Fruit fly (Drosophila melanogaster) whole organism, embryonic: ENCODE measurements around the gene CG4025.
A peak's percentile ranks its signal among the peaks of the same experiment; 100 is the strongest.

Source experiments
- Blimp-1 ChIP-seq: fragments of 200-800 bp; sonication (Bioruptor generic); optimal IDR thresholded peaks from 3 replicates; lab custom pipeline; 2018; ENCODE audit warnings: missing biosample characterization, missing genetic modification characterization, mild to moderate bottlenecking, moderate library complexity, missing genetic modification reagents
- C15 ChIP-seq: fragments of 200-800 bp; sonication (Bioruptor generic); IDR thresholded peaks from 3 replicates; pipeline ENCODE4 v1.3.6; 2022; ENCODE audit warnings: missing biosample characterization, missing genetic modification characterization
- CG10267 ChIP-seq: fragments of 200-800 bp; sonication (Bioruptor generic); optimal IDR thresholded peaks from 2 replicates; lab custom pipeline; 2018; ENCODE audit warnings: missing biosample characterization, mild to moderate bottlenecking, missing genetic modification characterization, moderate library complexity
- CG10321 ChIP-seq: fragments of 200-800 bp; sonication (Bioruptor generic); IDR thresholded peaks from 2 replicates; pipeline ENCODE4 v1.3.6; 2022; ENCODE audit warnings: missing biosample characterization, missing genetic modification characterization
- CG10565 ChIP-seq: fragments of 200-800 bp; sonication (Bioruptor generic); optimal IDR thresholded peaks from 3 replicates; lab custom pipeline; 2016; ENCODE audit warnings: missing biosample characterization, mild to moderate bottlenecking, missing genetic modification characterization
- CG12391 ChIP-seq: fragments of 200-800 bp; sonication (Bioruptor generic); optimal IDR thresholded peaks from 3 replicates; lab custom pipeline; 2018; ENCODE audit warnings: missing biosample characterization, mild to moderate bottlenecking, missing genetic modification characterization, moderate library complexity
- CG14667 ChIP-seq: fragments of 200-800 bp; sonication (Bioruptor generic); IDR thresholded peaks from 2 replicates; pipeline ENCODE4 v1.3.6; 2022; ENCODE audit warnings: missing biosample characterization, missing genetic modification characterization
- CG14710 ChIP-seq: fragments of 200-800 bp; sonication (Bioruptor generic); optimal IDR thresholded peaks from 3 replicates; lab custom pipeline; 2019; ENCODE audit warnings: missing biosample characterization, mild to moderate bottlenecking, missing genetic modification characterization, moderate library complexity
- CG14860 ChIP-seq: fragments of 200-800 bp; sonication (Bioruptor generic); IDR thresholded peaks from 3 replicates; pipeline ENCODE4 v1.3.6; 2022; ENCODE audit warnings: missing biosample characterization, missing genetic modification characterization; ENCODE audit not compliant: partially characterized antibody
- CG15514 ChIP-seq: fragments of 200-800 bp; sonication (Bioruptor generic); optimal IDR thresholded peaks from 3 replicates; lab custom pipeline; 2017; ENCODE audit warnings: missing biosample characterization, missing genetic modification characterization, mild to moderate bottlenecking, moderate library complexity, missing genetic modification reagents
- CG15696 ChIP-seq: fragments of 200-800 bp; sonication (Bioruptor generic); optimal IDR thresholded peaks from 2 replicates; lab custom pipeline; 2019; ENCODE audit warnings: missing biosample characterization, mild to moderate bottlenecking, missing genetic modification characterization, moderate library complexity
- CG17328 ChIP-seq: fragments of 200-800 bp; sonication (Bioruptor generic); IDR thresholded peaks from 2 replicates; pipeline ENCODE4 v1.3.6; 2022; ENCODE audit warnings: missing biosample characterization, missing genetic modification characterization
- CG34224 ChIP-seq: fragments of 200-800 bp; sonication (Bioruptor generic); IDR thresholded peaks from 3 replicates; pipeline ENCODE4 v1.3.6; 2022; ENCODE audit warnings: missing biosample characterization, missing genetic modification characterization; ENCODE audit not compliant: partially characterized antibody
- CG42726 ChIP-seq: fragments of 200-800 bp; sonication (Bioruptor generic); IDR thresholded peaks from 2 replicates; pipeline ENCODE4 v1.3.6; 2022; ENCODE audit warnings: missing biosample characterization, missing genetic modification characterization; ENCODE audit not compliant: partially characterized antibody
- CG7745 ChIP-seq: fragments of 200-800 bp; sonication (Bioruptor generic); optimal IDR thresholded peaks from 2 replicates; lab custom pipeline; 2018; ENCODE audit warnings: missing biosample characterization, mild to moderate bottlenecking, missing genetic modification characterization, moderate library complexity
- CG9727 ChIP-seq: fragments of 200-800 bp; sonication (Bioruptor generic); optimal IDR thresholded peaks from 3 replicates; lab custom pipeline; 2017; ENCODE audit warnings: missing biosample characterization, mild to moderate bottlenecking, missing genetic modification characterization
- Dbx ChIP-seq: fragments of 200-800 bp; sonication (Bioruptor generic); IDR thresholded peaks from 3 replicates; pipeline ENCODE4 v1.3.6; 2022; ENCODE audit warnings: missing biosample characterization, missing genetic modification characterization
- Dll ChIP-seq: fragments of 200-800 bp; sonication (Bioruptor generic); IDR thresholded peaks from 4 replicates; pipeline ENCODE4 v1.3.6; 2022; ENCODE audit warnings: missing biosample characterization, missing genetic modification characterization; ENCODE audit not compliant: partially characterized antibody
- Doc3 ChIP-seq: fragments of 200-800 bp; sonication (Bioruptor generic); IDR thresholded peaks from 3 replicates; pipeline ENCODE4 v1.3.6; 2022; ENCODE audit warnings: missing biosample characterization, missing genetic modification characterization; ENCODE audit not compliant: partially characterized antibody
- E2f2 ChIP-seq: fragments of 200-800 bp; sonication (Bioruptor generic); IDR thresholded peaks from 2 replicates; pipeline ENCODE4 v1.3.6; 2022; ENCODE audit warnings: missing biosample characterization, missing genetic modification characterization
- H2.0 ChIP-seq: fragments of 200-800 bp; sonication (Bioruptor generic); IDR thresholded peaks from 2 replicates; pipeline ENCODE4 v1.3.6; 2022; ENCODE audit warnings: missing biosample characterization, missing genetic modification characterization
- HLHmδ ChIP-seq: fragments of 200-800 bp; sonication (Bioruptor generic); optimal IDR thresholded peaks from 2 replicates; lab custom pipeline; 2018; ENCODE audit warnings: missing biosample characterization, mild to moderate bottlenecking, missing genetic modification characterization, moderate library complexity
- HmgZ ChIP-seq: fragments of 200-800 bp; sonication (Bioruptor generic); optimal IDR thresholded peaks from 2 replicates; lab custom pipeline; 2018; ENCODE audit warnings: missing biosample characterization, mild to moderate bottlenecking, missing genetic modification characterization
- Lim3 ChIP-seq: fragments of 200-800 bp; sonication (Bioruptor generic); IDR thresholded peaks from 2 replicates; pipeline ENCODE4 v1.3.6; 2022; ENCODE audit warnings: missing biosample characterization, missing genetic modification characterization
- MESR4 ChIP-seq: fragments of 200-800 bp; sonication (Bioruptor generic); optimal IDR thresholded peaks from 2 replicates; lab custom pipeline; 2018; ENCODE audit warnings: missing biosample characterization, mild to moderate bottlenecking, missing genetic modification characterization, moderate library complexity
- Max ChIP-seq: fragments of 200-800 bp; sonication (Bioruptor generic); optimal IDR thresholded peaks from 2 replicates; lab custom pipeline; 2016; ENCODE audit warnings: missing biosample characterization, mild to moderate bottlenecking, missing genetic modification characterization
- Nf-YB ChIP-seq: fragments of 200-800 bp; sonication (Bioruptor generic); optimal IDR thresholded peaks from 3 replicates; lab custom pipeline; 2019; ENCODE audit warnings: missing biosample characterization, mild to moderate bottlenecking, missing genetic modification characterization, moderate library complexity
- Opbp ChIP-seq: fragments of 200-800 bp; sonication (Bioruptor generic); IDR thresholded peaks from 3 replicates; pipeline ENCODE4 v1.3.6; 2022; ENCODE audit warnings: missing biosample characterization, missing genetic modification characterization; ENCODE audit not compliant: partially characterized antibody
- Sin3A ChIP-seq: fragments of >200 bp; optimal IDR thresholded peaks from 2 replicates; lab custom pipeline; 2018
- Sry-δ ChIP-seq: fragments of 200-800 bp; sonication (Bioruptor generic); optimal IDR thresholded peaks from 2 replicates; lab custom pipeline; 2016; ENCODE audit warnings: missing biosample characterization, missing genetic modification characterization
- amos ChIP-seq: fragments of 200-800 bp; sonication (Bioruptor generic); IDR thresholded peaks from 2 replicates; pipeline ENCODE4 v1.3.6; 2022; ENCODE audit warnings: missing biosample characterization, missing genetic modification characterization; ENCODE audit not compliant: partially characterized antibody
- bbx ChIP-seq: fragments of 200-800 bp; sonication (Bioruptor generic); IDR thresholded peaks from 2 replicates; pipeline ENCODE4 v1.3.6; 2022; ENCODE audit warnings: missing biosample characterization, missing genetic modification characterization; ENCODE audit not compliant: partially characterized antibody
- ci ChIP-seq: fragments of 200-800 bp; sonication (Bioruptor generic); IDR thresholded peaks from 3 replicates; pipeline ENCODE4 v1.3.6; 2022; ENCODE audit warnings: missing biosample characterization, missing genetic modification characterization
- crc ChIP-seq: fragments of 200-800 bp; sonication (Bioruptor generic); optimal IDR thresholded peaks from 2 replicates; lab custom pipeline; 2016; ENCODE audit warnings: missing biosample characterization, missing genetic modification characterization
- dmrt99B ChIP-seq: fragments of 200-800 bp; sonication (Bioruptor generic); optimal IDR thresholded peaks from 2 replicates; lab custom pipeline; 2018; ENCODE audit warnings: missing biosample characterization, mild to moderate bottlenecking, missing genetic modification characterization, moderate library complexity
- gce ChIP-seq: fragments of 200-800 bp; sonication (Bioruptor generic); IDR thresholded peaks from 3 replicates; pipeline ENCODE4 v1.3.6; 2022; ENCODE audit warnings: missing biosample characterization, missing genetic modification characterization
- gfzf ChIP-seq: fragments of 200-800 bp; sonication (Bioruptor generic); optimal IDR thresholded peaks from 2 replicates; lab custom pipeline; 2016; ENCODE audit warnings: missing biosample characterization, mild to moderate bottlenecking, missing genetic modification characterization, moderate library complexity
- hb ChIP-seq: fragments of 200-800 bp; sonication (Bioruptor generic); IDR thresholded peaks from 3 replicates; pipeline ENCODE4 v1.3.6; 2022; ENCODE audit warnings: missing biosample characterization, missing genetic modification characterization; ENCODE audit not compliant: partially characterized antibody
- inv ChIP-seq: fragments of 200-800 bp; sonication (Bioruptor generic); IDR thresholded peaks from 2 replicates; pipeline ENCODE4 v1.3.6; 2022; ENCODE audit warnings: missing biosample characterization, missing genetic modification characterization; ENCODE audit not compliant: partially characterized antibody
- klu ChIP-seq: fragments of 200-800 bp; sonication (Bioruptor generic); IDR thresholded peaks from 2 replicates; pipeline ENCODE4 v1.3.6; 2022; ENCODE audit warnings: missing biosample characterization, missing genetic modification characterization
- nmo ChIP-seq: fragments of 200-800 bp; sonication (Bioruptor generic); optimal IDR thresholded peaks from 2 replicates; lab custom pipeline; 2018; ENCODE audit warnings: missing biosample characterization, mild to moderate bottlenecking, missing genetic modification characterization, moderate library complexity
- sd ChIP-seq: fragments of 200-800 bp; sonication (Bioruptor generic); optimal IDR thresholded peaks from 3 replicates; lab custom pipeline; 2018; ENCODE audit warnings: missing biosample characterization, mild to moderate bottlenecking, missing genetic modification characterization, moderate library complexity
- sima ChIP-seq: fragments of 200-800 bp; sonication (Bioruptor generic); optimal IDR thresholded peaks from 2 replicates; lab custom pipeline; 2016; ENCODE audit warnings: missing biosample characterization, missing genetic modification characterization
- sna ChIP-seq: fragments of 200-800 bp; sonication (Bioruptor generic); IDR thresholded peaks from 2 replicates; pipeline ENCODE4 v1.3.6; 2022; ENCODE audit warnings: missing biosample characterization, missing genetic modification characterization; ENCODE audit not compliant: partially characterized antibody
- stwl ChIP-seq: fragments of 200-800 bp; sonication (Bioruptor generic); optimal IDR thresholded peaks from 3 replicates; lab custom pipeline; 2018; ENCODE audit warnings: missing biosample characterization, mild to moderate bottlenecking, missing genetic modification characterization, moderate library complexity
- tna ChIP-seq: fragments of 200-800 bp; sonication (Bioruptor generic); IDR thresholded peaks from 2 replicates; pipeline ENCODE4 v1.3.6; 2022; ENCODE audit warnings: missing biosample characterization, missing genetic modification characterization; ENCODE audit not compliant: partially characterized antibody
- unc-4 ChIP-seq: fragments of 200-800 bp; sonication (Bioruptor generic); IDR thresholded peaks from 2 replicates; pipeline ENCODE4 v1.3.6; 2022; ENCODE audit warnings: missing biosample characterization, missing genetic modification characterization; ENCODE audit not compliant: partially characterized antibody
- vnd ChIP-seq: fragments of 200-800 bp; sonication (Bioruptor generic); IDR thresholded peaks from 3 replicates; pipeline ENCODE4 v1.3.6; 2022; ENCODE audit warnings: missing biosample characterization, missing genetic modification characterization; ENCODE audit not compliant: partially characterized antibody
- zen2 ChIP-seq: fragments of 200-800 bp; sonication (Bioruptor generic); IDR thresholded peaks from 3 replicates; pipeline ENCODE4 v1.3.6; 2022; ENCODE audit warnings: missing biosample characterization, missing genetic modification characterization; ENCODE audit not compliant: partially characterized antibody

CG4025 gene

DNA sequence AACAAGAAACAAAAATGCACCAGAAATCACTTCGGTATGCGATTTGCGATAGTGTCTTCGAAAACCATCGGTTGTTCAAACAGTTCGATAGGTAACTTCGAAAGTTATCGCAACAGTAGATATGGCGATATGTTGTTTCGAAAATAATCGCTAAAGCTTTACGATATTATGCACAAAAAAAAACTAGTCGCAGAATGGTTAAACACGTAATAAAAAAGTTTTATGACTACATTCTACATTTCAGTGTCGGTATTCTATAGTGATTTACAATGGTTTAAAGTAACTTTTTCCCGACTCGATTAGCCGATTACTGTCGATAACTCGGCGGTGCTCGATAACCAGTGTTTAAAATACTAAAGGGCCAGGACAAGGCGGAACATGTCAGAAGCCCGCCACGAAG is 11.7 kb upstream of the CG4025 start, which contains the start of gene CG4281:
TSS of gene CG4281 (minus strand) at position 70 of the 400 bp plus-strand sequence.
- peak; percentile 92 for TF ChIP-seq tna (GFP tag; lab: Robert Waterston, UW)
- no peak for TF ChIP-seq dmrt99B (tag; lab: Kevin White, UChicago)
- TF ChIP-seq CG10267: peak; percentile 80
- peak; percentile 11 for TF ChIP-seq CG9727 (GFP tag; lab: Kevin White, UChicago)
- TF ChIP-seq unc-4 (GFP tag; lab: Robert Waterston, UW): peak; percentile 97
- TF ChIP-seq gce: no peak
- TF ChIP-seq Blimp-1 (GFP tag; lab: Kevin White, UChicago): no peak
- no peak for TF ChIP-seq HLHmδ (GFP tag; lab: Kevin White, UChicago)
- no peak for TF ChIP-seq MESR4 (GFP tag; lab: Kevin White, UChicago)
- peak; percentile 82 for TF ChIP-seq E2f2
- peak; percentile 24 for TF ChIP-seq gfzf (GFP tag; lab: Kevin White, UChicago)
- TF ChIP-seq Sry-δ (GFP tag; lab: Kevin White, UChicago): peak; percentile 82
- peak; percentile 91 for TF ChIP-seq vnd (GFP tag; lab: Robert Waterston, UW)
- TF ChIP-seq ci (GFP tag; lab: Robert Waterston, UW): no peak
- TF ChIP-seq CG14710 (tag; lab: Kevin White, UChicago): peak; percentile 47
- peak; percentile 33 for TF ChIP-seq CG12391 (tag; lab: Kevin White, UChicago)
- TF ChIP-seq CG34224 (GFP tag; lab: Robert Waterston, UW): peak; percentile 99
- peak; percentile 4 for TF ChIP-seq Max (GFP tag; lab: Kevin White, UChicago)
- TF ChIP-seq CG17328 (GFP tag; lab: Robert Waterston, UW): no peak
- TF ChIP-seq stwl (tag; lab: Kevin White, UChicago): peak; percentile 56
- TF ChIP-seq C15: no peak
- no peak for TF ChIP-seq CG10321
- no peak for TF ChIP-seq Lim3 (GFP tag; lab: Robert Waterston, UW)
- peak; percentile 90 for TF ChIP-seq amos (GFP tag; lab: Robert Waterston, UW)
- peak; percentile 9 for TF ChIP-seq nmo (GFP tag; lab: Kevin White, UChicago)
- peak; percentile 85 for TF ChIP-seq Opbp (GFP tag; lab: Robert Waterston, UW)
- TF ChIP-seq crc (GFP tag; lab: Kevin White, UChicago): no peak
- TF ChIP-seq sima: no peak
- peak; percentile 63 for TF ChIP-seq CG15514 (GFP tag; lab: Kevin White, UChicago)
- no peak for TF ChIP-seq CG7745 (tag; lab: Kevin White, UChicago)
- TF ChIP-seq Dbx (GFP tag; lab: Robert Waterston, UW): no peak
- TF ChIP-seq CG14860 (GFP tag; lab: Robert Waterston, UW): peak; percentile 96
- peak; percentile 80 for TF ChIP-seq sd (tag; lab: Kevin White, UChicago)
- no peak for TF ChIP-seq CG15696 (tag; lab: Kevin White, UChicago)
- TF ChIP-seq Nf-YB (GFP tag; lab: Kevin White, UChicago): no peak
- TF ChIP-seq H2.0 (GFP tag; lab: Robert Waterston, UW): no peak
- TF ChIP-seq HmgZ (tag; lab: Kevin White, UChicago): peak; percentile 44
- TF ChIP-seq klu (GFP tag; lab: Robert Waterston, UW): no peak
- peak; percentile 91 for TF ChIP-seq hb (GFP tag; lab: Robert Waterston, UW)
- TF ChIP-seq Dll (GFP tag; lab: Robert Waterston, UW): peak; percentile 98
- TF ChIP-seq Sin3A: peak; percentile 69
- peak; percentile 91 for TF ChIP-seq bbx
- no peak for TF ChIP-seq CG14667
- no peak for TF ChIP-seq CG10565 (GFP tag; lab: Kevin White, UChicago)
- TF ChIP-seq sna (GFP tag; lab: Robert Waterston, UW): peak; percentile 98
- peak; percentile 95 for TF ChIP-seq Doc3 (GFP tag; lab: Robert Waterston, UW)
- peak; percentile 95 for TF ChIP-seq zen2 (GFP tag; lab: Robert Waterston, UW)
- TF ChIP-seq inv (GFP tag; lab: Robert Waterston, UW): peak; percentile 85
- TF ChIP-seq CG42726 (GFP tag; lab: Robert Waterston, UW): peak; percentile 61; the same call in 1 of the 2 replicates
